Worm (Caenorhabditis elegans) whole organism, late embryonic: Measurements from ENCODE around the gene mpc-1.
A peak's percentile ranks its signal among the peaks of the same experiment; 100 is the strongest.

ENCODE experiments used
- C38D4.7 ChIP-seq: fragments of 200-800 bp; sonication (Bioruptor generic); optimal IDR thresholded peaks from 2 replicates; lab custom pipeline; 2018; ENCODE audit warnings: mild to moderate bottlenecking, missing genetic modification characterization, moderate library complexity, missing compliant biosample characterization
- F13H6.1 ChIP-seq: sonication (generic microtip); optimal IDR thresholded peaks from 2 replicates; lab custom pipeline; 2016; ENCODE audit warnings: missing genetic modification characterization, missing compliant biosample characterization
- K02D7.2 ChIP-seq: sonication (generic microtip); optimal IDR thresholded peaks from 2 replicates; lab custom pipeline; 2017; ENCODE audit warnings: mild to moderate bottlenecking, missing genetic modification characterization, missing compliant biosample characterization
- T23F11.4 ChIP-seq: fragments of 200-800 bp; sonication (Bioruptor generic); optimal IDR thresholded peaks from 2 replicates; lab custom pipeline; 2018; ENCODE audit warnings: mild to moderate bottlenecking, missing genetic modification characterization, missing compliant biosample characterization
- Y22D7AL.16 ChIP-seq: sonication (generic microtip); optimal IDR thresholded peaks from 2 replicates; lab custom pipeline; 2016; ENCODE audit warnings: missing genetic modification characterization, missing compliant biosample characterization
- ahr-1 ChIP-seq: sonication (generic microtip); optimal IDR thresholded peaks from 2 replicates; lab custom pipeline; 2016; ENCODE audit warnings: missing genetic modification characterization, missing compliant biosample characterization
- ceh-14 ChIP-seq: sonication (generic microtip); optimal IDR thresholded peaks from 2 replicates; lab custom pipeline; 2016; ENCODE audit warnings: missing genotype, missing genetic modification characterization, missing compliant biosample characterization
- ceh-18 ChIP-seq: sonication (generic microtip); optimal IDR thresholded peaks from 2 replicates; lab custom pipeline; 2016; ENCODE audit warnings: missing genetic modification characterization, missing compliant biosample characterization
- ceh-2 ChIP-seq: sonication (generic microtip); optimal IDR thresholded peaks from 2 replicates; lab custom pipeline; 2016; ENCODE audit warnings: missing genotype, missing genetic modification characterization, missing compliant biosample characterization
- ceh-24 ChIP-seq: sonication (generic microtip); optimal IDR thresholded peaks from 2 replicates; lab custom pipeline; 2016; ENCODE audit warnings: mild to moderate bottlenecking, missing genetic modification characterization, missing compliant biosample characterization
- ceh-31 ChIP-seq: sonication (generic microtip); optimal IDR thresholded peaks from 2 replicates; lab custom pipeline; 2016; ENCODE audit warnings: missing genetic modification characterization, missing compliant biosample characterization
- ceh-34 ChIP-seq: sonication (generic microtip); optimal IDR thresholded peaks from 2 replicates; lab custom pipeline; 2016; ENCODE audit warnings: mild to moderate bottlenecking, missing genetic modification characterization, missing compliant biosample characterization
- ceh-45 ChIP-seq: fragments of 200-800 bp; sonication (Bioruptor generic); IDR thresholded peaks from 2 replicates; pipeline ENCODE4 v1.3.6; 2022; ENCODE audit warnings: missing genetic modification reagents, missing genetic modification characterization, missing compliant biosample characterization
- ceh-6 ChIP-seq: fragments of 200-800 bp; sonication (Bioruptor generic); optimal IDR thresholded peaks from 2 replicates; lab custom pipeline; 2018; ENCODE audit warnings: mild to moderate bottlenecking, missing genetic modification characterization, missing compliant biosample characterization
- che-1 ChIP-seq: sonication (generic microtip); optimal IDR thresholded peaks from 2 replicates; lab custom pipeline; 2016; ENCODE audit warnings: mild to moderate bottlenecking, missing genetic modification characterization, missing compliant biosample characterization
- dmd-4 ChIP-seq: sonication (generic microtip); optimal IDR thresholded peaks from 2 replicates; lab custom pipeline; 2016; ENCODE audit warnings: borderline replicate concordance, missing genetic modification characterization, missing compliant biosample characterization
- dve-1 ChIP-seq: sonication (generic microtip); optimal IDR thresholded peaks from 2 replicates; lab custom pipeline; 2017; ENCODE audit warnings: antibody characterized with exemption, mild to moderate bottlenecking, missing genetic modification characterization, missing compliant biosample characterization
- elt-2 ChIP-seq: sonication (generic microtip); optimal IDR thresholded peaks from 2 replicates; lab custom pipeline; 2016; ENCODE audit warnings: missing genetic modification reagents, missing genetic modification characterization, missing compliant biosample characterization
- elt-4 ChIP-seq: sonication (generic microtip); optimal IDR thresholded peaks from 2 replicates; lab custom pipeline; 2016; ENCODE audit warnings: missing genetic modification characterization, missing compliant biosample characterization
- eyg-1 ChIP-seq: sonication (generic microtip); optimal IDR thresholded peaks from 2 replicates; lab custom pipeline; 2016; ENCODE audit warnings: missing genotype, missing genetic modification characterization, missing compliant biosample characterization
- fax-1 ChIP-seq: sonication (generic microtip); optimal IDR thresholded peaks from 2 replicates; lab custom pipeline; 2016; ENCODE audit warnings: missing genotype, missing genetic modification characterization, missing compliant biosample characterization
- fkh-10 ChIP-seq: fragments of 150-350 bp; optimal IDR thresholded peaks from 2 replicates; lab custom pipeline; 2014; ENCODE audit warnings: missing biosample characterization, missing genetic modification reagents, missing genetic modification characterization
- gmeb-2 ChIP-seq: sonication (generic microtip); optimal IDR thresholded peaks from 2 replicates; lab custom pipeline; 2016; ENCODE audit warnings: missing genetic modification characterization, inconsistent platforms, missing compliant biosample characterization
- hlh-13 ChIP-seq: fragments of 200-800 bp; sonication (Bioruptor generic); optimal IDR thresholded peaks from 2 replicates; lab custom pipeline; 2018; ENCODE audit warnings: mild to moderate bottlenecking, missing genetic modification characterization, missing compliant biosample characterization
- hlh-15 ChIP-seq: sonication (generic microtip); optimal IDR thresholded peaks from 2 replicates; lab custom pipeline; 2016; ENCODE audit warnings: missing genetic modification characterization, missing compliant biosample characterization
- hlh-6 ChIP-seq: sonication (generic microtip); optimal IDR thresholded peaks from 2 replicates; lab custom pipeline; 2016; ENCODE audit warnings: missing genotype, missing genetic modification characterization, missing compliant biosample characterization
- hlh-8 ChIP-seq: sonication (generic microtip); optimal IDR thresholded peaks from 2 replicates; lab custom pipeline; 2016; ENCODE audit warnings: missing genotype, missing genetic modification characterization, missing compliant biosample characterization
- lim-6 ChIP-seq: sonication (generic microtip); optimal IDR thresholded peaks from 2 replicates; lab custom pipeline; 2016; ENCODE audit warnings: missing genetic modification characterization, missing compliant biosample characterization
- lin-11 ChIP-seq: fragments of 200-800 bp; sonication (Bioruptor generic); optimal IDR thresholded peaks from 2 replicates; lab custom pipeline; 2018; ENCODE audit warnings: mild to moderate bottlenecking, missing genetic modification characterization, missing compliant biosample characterization
- madf-2 ChIP-seq: sonication (generic microtip); optimal IDR thresholded peaks from 2 replicates; lab custom pipeline; 2017; ENCODE audit warnings: missing genetic modification characterization, missing compliant biosample characterization
- nfya-1 ChIP-seq: sonication (generic microtip); optimal IDR thresholded peaks from 2 replicates; lab custom pipeline; 2017; ENCODE audit warnings: missing genetic modification characterization, mild to moderate bottlenecking, missing compliant biosample characterization, antibody characterized with exemption, moderate library complexity
- nhr-232 ChIP-seq: sonication (generic microtip); optimal IDR thresholded peaks from 2 replicates; lab custom pipeline; 2016; ENCODE audit warnings: missing genetic modification characterization, missing compliant biosample characterization
- pha-2 ChIP-seq: sonication (generic microtip); optimal IDR thresholded peaks from 2 replicates; lab custom pipeline; 2017; ENCODE audit warnings: mild to moderate bottlenecking, missing genetic modification characterization, missing compliant biosample characterization
- ref-2 ChIP-seq: sonication (generic microtip); optimal IDR thresholded peaks from 2 replicates; lab custom pipeline; 2016; ENCODE audit warnings: missing genetic modification characterization, missing compliant biosample characterization
- rnt-1 ChIP-seq: sonication (generic microtip); optimal IDR thresholded peaks from 2 replicates; lab custom pipeline; 2016; ENCODE audit warnings: missing genetic modification characterization, missing compliant biosample characterization
- sox-2 ChIP-seq: fragments of 200-800 bp; sonication (Bioruptor generic); IDR thresholded peaks from 2 replicates; pipeline ENCODE4 v1.3.6; 2022; ENCODE audit warnings: missing genetic modification reagents, missing genetic modification characterization, missing compliant biosample characterization
- sox-4 ChIP-seq: sonication (generic microtip); optimal IDR thresholded peaks from 2 replicates; lab custom pipeline; 2017; ENCODE audit warnings: mild to moderate bottlenecking, missing genetic modification characterization, inconsistent platforms, missing compliant biosample characterization
- syd-9 ChIP-seq: sonication (generic microtip); optimal IDR thresholded peaks from 2 replicates; lab custom pipeline; 2016; ENCODE audit warnings: mild to moderate bottlenecking, missing genetic modification characterization, moderate library complexity, missing compliant biosample characterization
- ttx-3 ChIP-seq: sonication (generic microtip); optimal IDR thresholded peaks from 2 replicates; lab custom pipeline; 2016; ENCODE audit warnings: missing genetic modification reagents, missing genetic modification characterization, missing compliant biosample characterization
- unc-3 ChIP-seq, 2 experiments: fragments of 200-800 bp in 1 of 2; sonication (Bioruptor generic) in 1 of 2; sonication (generic microtip) in 1 of 2; conservative IDR thresholded peaks in 1 of 2; optimal IDR thresholded peaks in 1 of 2; 2 replicates each; pipeline versions ENCODE4 v1.3.6 to Lab custom; 2016 to 2022; ENCODE audit warnings: missing compliant biosample characterization in 2 of 2, missing genetic modification characterization in 2 of 2, missing genetic modification reagents in 1 of 2
- unc-42 ChIP-seq: sonication (generic microtip); optimal IDR thresholded peaks from 2 replicates; lab custom pipeline; 2016; ENCODE audit warnings: missing genotype, missing genetic modification characterization, missing compliant biosample characterization
- unc-86 ChIP-seq: sonication (generic microtip); optimal IDR thresholded peaks from 2 replicates; lab custom pipeline; 2016; ENCODE audit warnings: missing genetic modification characterization, missing compliant biosample characterization
- ztf-16 ChIP-seq: sonication (generic microtip); optimal IDR thresholded peaks from 2 replicates; lab custom pipeline; 2017; ENCODE audit warnings: missing genetic modification characterization, missing compliant biosample characterization

Gene mpc-1

ce11 chrIII:4413099-4413498, at the start of gene mpc-1:
Gene mpc-1 (plus strand): TSS chrIII:4413457.
- TF ChIP-seq ahr-1 (tag; lab: Kevin White, UChicago), result no peak
- no peak for TF ChIP-seq ceh-2 (tag; lab: Kevin White, UChicago)
- TF ChIP-seq elt-2 (tag; lab: Kevin White, UChicago), result peak; percentile 90

- no peak for TF ChIP-seq sox-2 (GFP tag; lab: Robert Waterston, UW)
- no peak for TF ChIP-seq elt-4 (tag; lab: Kevin White, UChicago)
- no peak for TF ChIP-seq ceh-45 (GFP tag; lab: Robert Waterston, UW)
- TF ChIP-seq fkh-10 (GFP tag; lab: Kevin White, UChicago), result no peak
- no peak for TF ChIP-seq sox-4 (tag; lab: Kevin White, UChicago)
- TF ChIP-seq hlh-8 (tag; lab: Kevin White, UChicago), result no peak
- no peak for TF ChIP-seq ahr-1 (tag; lab: Kevin White, UChicago)
- no peak for TF ChIP-seq lin-11 (tag; lab: Kevin White, UChicago)
These were observed 48.3 kb upstream of the mpc-1 start, which contains the start of gene ckb-1 for ce11 chrIII:4364974-4365373. Gene ckb-1 (plus strand): TSS chrIII:4365274.

- TF ChIP-seq ceh-14 (tag; lab: Kevin White, UChicago) (no peak), ceh-31 (no peak), hlh-13 (GFP tag; lab: Kevin White, UChicago) (no peak), elt-2 (tag; lab: Kevin White, UChicago) (no peak), lin-11 (tag; lab: Kevin White, UChicago) (no peak), elt-4 (tag; lab: Kevin White, UChicago) (no peak), Y22D7AL.16 (no peak)
These were observed 45.6 kb upstream of the mpc-1 start, which contains the start of gene ckb-2 for ce11 chrIII:4367649-4368048. Gene ckb-2 (plus strand): TSS chrIII:4367949.

ce11 chrIII:4369381-4369809, 43.9 kb upstream of the mpc-1 start:
- TF ChIP-seq sox-2 (GFP tag; lab: Robert Waterston, UW), result peak; percentile 49; the same call in 1 of the 2 replicates
- peak; percentile 58 for TF ChIP-seq ceh-6 (GFP tag; lab: Kevin White, UChicago)
- peak; percentile 26 for TF ChIP-seq nfya-1
- peak; percentile 33 for TF ChIP-seq T23F11.4
- peak; percentile 20 for TF ChIP-seq fax-1 (tag; lab: Kevin White, UChicago)
- peak; percentile 57 for TF ChIP-seq ref-2 (tag; lab: Kevin White, UChicago)
- TF ChIP-seq eyg-1, result peak; percentile 44
- peak; percentile 48 for TF ChIP-seq rnt-1 (tag; lab: Kevin White, UChicago)
- TF ChIP-seq madf-2, result peak; percentile 32
- peak; percentile 51 for TF ChIP-seq hlh-13 (GFP tag; lab: Kevin White, UChicago)
- peak; percentile 16 for TF ChIP-seq ceh-24 (tag; lab: Kevin White, UChicago)
- peak; percentile 18 for TF ChIP-seq dve-1 (tag; lab: Kevin White, UChicago)
- TF ChIP-seq ceh-34 (tag; lab: Kevin White, UChicago), result peak; percentile 59
- TF ChIP-seq ceh-14 (tag; lab: Kevin White, UChicago), result peak; percentile 57
- peak; percentile 36 for TF ChIP-seq hlh-15 (tag; lab: Kevin White, UChicago)
- TF ChIP-seq pha-2 (tag; lab: Kevin White, UChicago), result peak; percentile 69
- TF ChIP-seq che-1 (tag; lab: Kevin White, UChicago), result peak; percentile 68
- TF ChIP-seq lin-11 (tag; lab: Kevin White, UChicago), result peak; percentile 48
- peak; percentile 22 for TF ChIP-seq lim-6 (tag; lab: Kevin White, UChicago)
- TF ChIP-seq ttx-3 (tag; lab: Kevin White, UChicago), result peak; percentile 61
- peak; percentile 33 for TF ChIP-seq unc-86 (tag; lab: Kevin White, UChicago)
- peak; percentile 49 for TF ChIP-seq C38D4.7 (GFP tag; lab: Kevin White, UChicago)
- peak; percentile 52 for TF ChIP-seq gmeb-2
- TF ChIP-seq ceh-45 (GFP tag; lab: Robert Waterston, UW), result peak; percentile 69; the same call in 1 of the 2 replicates
- peak; percentile 3 for TF ChIP-seq unc-42 (tag; lab: Kevin White, UChicago)
- peak; percentile 69 for TF ChIP-seq ceh-18 (tag; lab: Kevin White, UChicago)
- peak; percentile 45 for TF ChIP-seq nhr-232
- peak; percentile 35 for TF ChIP-seq ahr-1 (tag; lab: Kevin White, UChicago)
- TF ChIP-seq dmd-4 (tag; lab: Kevin White, UChicago), result peak; percentile 33
- peak; percentile 29 for TF ChIP-seq ceh-31
- TF ChIP-seq F13H6.1 (tag; lab: Kevin White, UChicago), result peak; percentile 31
- TF ChIP-seq hlh-6 (tag; lab: Kevin White, UChicago), result peak; percentile 74
- peak; percentile 30; the same call in 1 of the 2 replicates for TF ChIP-seq unc-3 (GFP tag; conservative IDR thresholded peaks at IDR 0.05; lab: Robert Waterston, UW)
- TF ChIP-seq unc-3 (tag; optimal IDR thresholded peaks at IDR 0.05; lab: Kevin White, UChicago), result peak; percentile 54
- peak; percentile 50 for TF ChIP-seq ztf-16 (tag; lab: Kevin White, UChicago)
- peak; percentile 72 for TF ChIP-seq syd-9 (tag; lab: Kevin White, UChicago)
- peak; percentile 44 for TF ChIP-seq K02D7.2
